Fruit fly (Drosophila melanogaster) S2 (cell line): Measurements from ENCODE around the gene orion.

Experiments used
- CG8478 ChIP-seq: fragments of >200 bp; optimal IDR thresholded peaks from 2 replicates; lab custom pipeline; 2018
- CTCF ChIP-seq, 2 experiments: fragments of >200 bp; optimal IDR thresholded peaks; 2 replicates each; lab custom pipeline; 2018

Gene orion

dm6 chrX:7900659-7901058 is 46.0 kb downstream of the orion start:
- TF ChIP-seq CG8478 (lab: Kevin White, UChicago): no peak
- TF ChIP-seq CTCF (optimal IDR thresholded peaks at IDR 0.05; lab: Kevin White, UChicago): no peak

- TF ChIP-seq CG8478 (lab: Kevin White, UChicago) (no peak), CTCF (optimal IDR thresholded peaks at IDR 0.05; lab: Kevin White, UChicago) (no peak)
These were observed 53.1 kb downstream of the orion start, which contains the start of the genes CG45089, ND-MNLL and p115 for dm6 chrX:7893411-7894122. TSS of gene CG45089 (minus strand) at chrX:7893798. TSS of gene ND-MNLL (minus strand) at chrX:7893798. TSS of gene p115 (plus strand) at chrX:7894031.

- TF ChIP-seq CTCF (optimal IDR thresholded peaks at IDR 0.05; lab: Kevin White, UChicago): no peak
- TF ChIP-seq CG8478 (lab: Kevin White, UChicago): no peak
These were observed 54.2 kb downstream of the orion start for dm6 chrX:7892539-7892899.

dm6 chrX:7891596-7892538 is 54.8 kb downstream of the orion start, which contains the start of gene Nek2:
TSS of gene Nek2 (minus strand) at chrX:7891646.
- TF ChIP-seq CTCF (optimal IDR thresholded peaks at IDR 0.05; lab: Kevin White, UChicago): no peak
- no peak for TF ChIP-seq CG8478 (lab: Kevin White, UChicago)
